Fruit fly (Drosophila melanogaster) whole organism, embryonic: ENCODE results near the gene CG3862.

Source experiments
- Awh ChIP-seq: fragments of 200-800 bp; sonication (Bioruptor generic); IDR thresholded peaks from 2 replicates; pipeline ENCODE4, ENCODE4 v1.3.6; 2022; ENCODE audit warnings: missing biosample characterization, missing genetic modification characterization
- B-H2 ChIP-seq: fragments of 200-800 bp; sonication (Bioruptor generic); optimal IDR thresholded peaks from 2 replicates; lab custom pipeline; 2018; ENCODE audit warnings: missing biosample characterization, mild to moderate bottlenecking, missing genetic modification characterization
- BEAF-32 ChIP-seq: fragments of 200-800 bp; sonication (Bioruptor generic); optimal IDR thresholded peaks from 3 replicates; lab custom pipeline; 2017; ENCODE audit warnings: missing biosample characterization, missing genetic modification characterization, mild to moderate bottlenecking, moderate library complexity, missing genetic modification reagents
- CG10366 ChIP-seq: fragments of 200-800 bp; sonication (Bioruptor generic); IDR thresholded peaks from 2 replicates; pipeline ENCODE4 v1.3.6; 2022; ENCODE audit warnings: missing biosample characterization, missing genetic modification characterization
- CG15479 ChIP-seq: fragments of 200-800 bp; sonication (Bioruptor generic); optimal IDR thresholded peaks from 3 replicates; lab custom pipeline; 2019; ENCODE audit warnings: missing biosample characterization, mild to moderate bottlenecking, missing genetic modification characterization, moderate library complexity
- CG1832 ChIP-seq: fragments of 200-800 bp; sonication (Bioruptor generic); optimal IDR thresholded peaks from 2 replicates; lab custom pipeline; 2017; ENCODE audit warnings: missing biosample characterization, mild to moderate bottlenecking, missing genetic modification characterization, inconsistent platforms
- CG31224 ChIP-seq: fragments of 200-800 bp; sonication (Bioruptor generic); IDR thresholded peaks from 2 replicates; pipeline ENCODE4 v1.3.6; 2022; ENCODE audit warnings: missing biosample characterization, missing genetic modification characterization
- CG33213 ChIP-seq: fragments of 200-800 bp; sonication (Bioruptor generic); optimal IDR thresholded peaks from 3 replicates; lab custom pipeline; 2016; ENCODE audit warnings: missing biosample characterization, missing genetic modification characterization
- CG34422 ChIP-seq: fragments of 200-800 bp; sonication (Bioruptor generic); IDR thresholded peaks from 3 replicates; pipeline ENCODE4 v1.3.6; 2022; ENCODE audit warnings: missing biosample characterization, missing genetic modification characterization
- CG4617 ChIP-seq: fragments of 200-800 bp; sonication (Bioruptor generic); optimal IDR thresholded peaks from 3 replicates; lab custom pipeline; 2016; ENCODE audit warnings: missing biosample characterization, missing genetic modification characterization, borderline replicate concordance
- CG6654 ChIP-seq: fragments of 200-800 bp; sonication (Bioruptor generic); optimal IDR thresholded peaks from 2 replicates; lab custom pipeline; 2017; ENCODE audit warnings: missing biosample characterization, mild to moderate bottlenecking, missing genetic modification characterization
- CG6791 ChIP-seq: fragments of 200-800 bp; sonication (Bioruptor generic); IDR thresholded peaks from 3 replicates; pipeline ENCODE4 v1.3.6; 2022; ENCODE audit warnings: missing biosample characterization, missing genetic modification characterization; ENCODE audit not compliant: partially characterized antibody
- CG8089 ChIP-seq: fragments of 200-800 bp; sonication (Bioruptor generic); optimal IDR thresholded peaks from 3 replicates; lab custom pipeline; 2016; ENCODE audit warnings: missing biosample characterization, missing genetic modification characterization
- CG8944 ChIP-seq: fragments of 200-800 bp; sonication (Bioruptor generic); optimal IDR thresholded peaks from 3 replicates; lab custom pipeline; 2016; ENCODE audit warnings: missing biosample characterization, missing genetic modification characterization
- CrebB ChIP-seq: fragments of 200-800 bp; sonication (Bioruptor generic); optimal IDR thresholded peaks from 3 replicates; lab custom pipeline; 2018; ENCODE audit warnings: missing biosample characterization, mild to moderate bottlenecking, missing genetic modification characterization
- Dp ChIP-seq: fragments of 200-800 bp; sonication (Bioruptor generic); optimal IDR thresholded peaks from 2 replicates; lab custom pipeline; 2018; ENCODE audit warnings: missing biosample characterization, mild to moderate bottlenecking, missing genetic modification characterization, moderate library complexity
- Hand ChIP-seq: fragments of 200-800 bp; sonication (Bioruptor generic); optimal IDR thresholded peaks from 2 replicates; lab custom pipeline; 2017; ENCODE audit warnings: mild to moderate bottlenecking, missing biosample characterization, missing genetic modification reagents, missing genetic modification characterization
- HmgZ ChIP-seq: fragments of 200-800 bp; sonication (Bioruptor generic); optimal IDR thresholded peaks from 2 replicates; lab custom pipeline; 2018; ENCODE audit warnings: missing biosample characterization, mild to moderate bottlenecking, missing genetic modification characterization
- Lhr ChIP-seq: fragments of 200-800 bp; sonication (Bioruptor generic); optimal IDR thresholded peaks from 3 replicates; lab custom pipeline; 2017; ENCODE audit warnings: mild to moderate bottlenecking, missing biosample characterization, missing genetic modification reagents, missing genetic modification characterization
- Mrtf ChIP-seq: fragments of 200-800 bp; sonication (Bioruptor generic); IDR thresholded peaks from 3 replicates; pipeline ENCODE4 v1.3.6; 2022; ENCODE audit warnings: missing biosample characterization, missing genetic modification characterization
- Optix ChIP-seq: fragments of 200-800 bp; sonication (Bioruptor generic); IDR thresholded peaks from 3 replicates; pipeline ENCODE4 v1.3.6; 2022; ENCODE audit warnings: missing biosample characterization, missing genetic modification characterization
- Ptx1 ChIP-seq: fragments of 200-800 bp; sonication (Bioruptor generic); IDR thresholded peaks from 2 replicates; pipeline ENCODE4 v1.3.6; 2022; ENCODE audit warnings: missing biosample characterization, missing genetic modification characterization
- Rfx ChIP-seq: fragments of 200-800 bp; sonication (Bioruptor generic); IDR thresholded peaks from 2 replicates; pipeline ENCODE4 v1.3.6; 2022; ENCODE audit warnings: missing biosample characterization, missing genetic modification characterization
- Sox102F ChIP-seq: fragments of 200-800 bp; sonication (Bioruptor generic); optimal IDR thresholded peaks from 2 replicates; lab custom pipeline; 2018; ENCODE audit warnings: missing biosample characterization, mild to moderate bottlenecking, missing genetic modification characterization, moderate library complexity
- Sry-β ChIP-seq: fragments of 200-800 bp; sonication (Bioruptor generic); optimal IDR thresholded peaks from 2 replicates; lab custom pipeline; 2018; ENCODE audit warnings: missing biosample characterization, mild to moderate bottlenecking, missing genetic modification characterization, moderate library complexity
- bigmax ChIP-seq: fragments of 200-800 bp; sonication (Bioruptor generic); optimal IDR thresholded peaks from 2 replicates; lab custom pipeline; 2018; ENCODE audit warnings: missing biosample characterization, mild to moderate bottlenecking, missing genetic modification characterization
- bowl ChIP-seq: fragments of 200-800 bp; sonication (Bioruptor generic); IDR thresholded peaks from 2 replicates; pipeline ENCODE4 v1.3.6; 2022; ENCODE audit warnings: missing biosample characterization, missing genetic modification characterization
- ci ChIP-seq: fragments of 200-800 bp; sonication (Bioruptor generic); IDR thresholded peaks from 3 replicates; pipeline ENCODE4 v1.3.6; 2022; ENCODE audit warnings: missing biosample characterization, missing genetic modification characterization
- corto ChIP-seq: fragments of 200-800 bp; sonication (Bioruptor generic); optimal IDR thresholded peaks from 2 replicates; lab custom pipeline; 2016; ENCODE audit warnings: missing biosample characterization, mild to moderate bottlenecking, missing genetic modification characterization, moderate library complexity
- dysf ChIP-seq: fragments of 200-800 bp; sonication (Bioruptor generic); IDR thresholded peaks from 3 replicates; pipeline ENCODE4 v1.3.6; 2022; ENCODE audit warnings: missing biosample characterization, missing genetic modification characterization
- exex ChIP-seq: fragments of 200-800 bp; sonication (Bioruptor generic); optimal IDR thresholded peaks from 4 replicates; lab custom pipeline; 2018; ENCODE audit warnings: missing biosample characterization, mild to moderate bottlenecking, missing genetic modification characterization, moderate library complexity
- fd3F ChIP-seq: fragments of 200-800 bp; sonication (Bioruptor generic); optimal IDR thresholded peaks from 2 replicates; lab custom pipeline; 2018; ENCODE audit warnings: missing biosample characterization, mild to moderate bottlenecking, missing genetic modification characterization, moderate library complexity
- fd64A ChIP-seq: fragments of 200-800 bp; sonication (Bioruptor generic); optimal IDR thresholded peaks from 3 replicates; lab custom pipeline; 2018; ENCODE audit warnings: missing biosample characterization, mild to moderate bottlenecking, missing genetic modification characterization
- hth ChIP-seq: fragments of >200 bp; optimal IDR thresholded peaks from 2 replicates; lab custom pipeline; 2017; ENCODE audit warnings: inconsistent platforms
- jing ChIP-seq: fragments of 200-800 bp; sonication (Bioruptor generic); optimal IDR thresholded peaks from 2 replicates; lab custom pipeline; 2018; ENCODE audit warnings: missing biosample characterization, mild to moderate bottlenecking, missing genetic modification characterization
- knrl ChIP-seq: fragments of 200-800 bp; sonication (Bioruptor generic); IDR thresholded peaks from 3 replicates; pipeline ENCODE4 v1.3.6; 2022; ENCODE audit warnings: missing biosample characterization, missing genetic modification characterization; ENCODE audit not compliant: partially characterized antibody
- lola ChIP-seq, 3 experiments: fragments of >200 bp in 2 of 3; fragments of 200-800 bp in 1 of 3; sonication (Bioruptor generic) in 1 of 3; optimal IDR thresholded peaks; 2 replicates each; lab custom pipeline; 2017 to 2019; ENCODE audit warnings: missing biosample characterization in 3 of 3, missing genetic modification characterization in 3 of 3, mild to moderate bottlenecking in 1 of 3, moderate library complexity in 1 of 3
- nerfin-1 ChIP-seq: fragments of 200-800 bp; sonication (Bioruptor generic); optimal IDR thresholded peaks from 3 replicates; lab custom pipeline; 2019; ENCODE audit warnings: missing biosample characterization, mild to moderate bottlenecking, missing genetic modification characterization, moderate library complexity
- odd ChIP-seq: fragments of 200-800 bp; sonication (Bioruptor generic); optimal IDR thresholded peaks from 2 replicates; lab custom pipeline; 2017; ENCODE audit warnings: missing biosample characterization, mild to moderate bottlenecking, missing genetic modification characterization
- peb ChIP-seq: fragments of 200-800 bp; sonication (Bioruptor generic); IDR thresholded peaks from 2 replicates; pipeline ENCODE4 v1.3.6; 2022; ENCODE audit warnings: missing biosample characterization, missing genetic modification characterization
- pita ChIP-seq: fragments of 200-800 bp; sonication (Bioruptor generic); optimal IDR thresholded peaks from 2 replicates; lab custom pipeline; 2017; ENCODE audit warnings: missing biosample characterization, mild to moderate bottlenecking, missing genetic modification characterization
- prd ChIP-seq, 3 experiments: fragments of >200 bp in 2 of 3; fragments of 200-800 bp in 1 of 3; sonication (Bioruptor generic) in 1 of 3; optimal IDR thresholded peaks in 2 of 3; IDR thresholded peaks in 1 of 3; 2 replicates in 2 of 3; 3 replicates in 1 of 3; pipeline versions ENCODE4 v1.3.6 to Lab custom; 2017 to 2022; ENCODE audit warnings: missing biosample characterization in 1 of 3, missing genetic modification characterization in 1 of 3
- run ChIP-seq: fragments of 200-800 bp; sonication (Bioruptor generic); optimal IDR thresholded peaks from 3 replicates; lab custom pipeline; 2018; ENCODE audit warnings: missing biosample characterization, mild to moderate bottlenecking, missing genetic modification characterization
- sim ChIP-seq: fragments of 200-800 bp; sonication (Bioruptor generic); IDR thresholded peaks from 2 replicates; pipeline ENCODE4 v1.3.6; 2022; ENCODE audit warnings: missing biosample characterization, missing genetic modification characterization
- tgo ChIP-seq: fragments of 200-800 bp; sonication (Bioruptor generic); IDR thresholded peaks from 3 replicates; pipeline ENCODE4 v1.3.6; 2022; ENCODE audit warnings: missing biosample characterization, missing genetic modification characterization
- unc-4 ChIP-seq: fragments of 200-800 bp; sonication (Bioruptor generic); IDR thresholded peaks from 2 replicates; pipeline ENCODE4 v1.3.6; 2022; ENCODE audit warnings: missing biosample characterization, missing genetic modification characterization; ENCODE audit not compliant: partially characterized antibody
- usp ChIP-seq: fragments of >200 bp; optimal IDR thresholded peaks from 2 replicates; lab custom pipeline; 2017; ENCODE audit warnings: missing biosample characterization, missing genetic modification characterization
- wek ChIP-seq: fragments of 200-800 bp; sonication (Bioruptor generic); optimal IDR thresholded peaks from 3 replicates; lab custom pipeline; 2018; ENCODE audit warnings: missing biosample characterization, mild to moderate bottlenecking, missing genetic modification characterization, moderate library complexity

CG3862 gene

DNA sequence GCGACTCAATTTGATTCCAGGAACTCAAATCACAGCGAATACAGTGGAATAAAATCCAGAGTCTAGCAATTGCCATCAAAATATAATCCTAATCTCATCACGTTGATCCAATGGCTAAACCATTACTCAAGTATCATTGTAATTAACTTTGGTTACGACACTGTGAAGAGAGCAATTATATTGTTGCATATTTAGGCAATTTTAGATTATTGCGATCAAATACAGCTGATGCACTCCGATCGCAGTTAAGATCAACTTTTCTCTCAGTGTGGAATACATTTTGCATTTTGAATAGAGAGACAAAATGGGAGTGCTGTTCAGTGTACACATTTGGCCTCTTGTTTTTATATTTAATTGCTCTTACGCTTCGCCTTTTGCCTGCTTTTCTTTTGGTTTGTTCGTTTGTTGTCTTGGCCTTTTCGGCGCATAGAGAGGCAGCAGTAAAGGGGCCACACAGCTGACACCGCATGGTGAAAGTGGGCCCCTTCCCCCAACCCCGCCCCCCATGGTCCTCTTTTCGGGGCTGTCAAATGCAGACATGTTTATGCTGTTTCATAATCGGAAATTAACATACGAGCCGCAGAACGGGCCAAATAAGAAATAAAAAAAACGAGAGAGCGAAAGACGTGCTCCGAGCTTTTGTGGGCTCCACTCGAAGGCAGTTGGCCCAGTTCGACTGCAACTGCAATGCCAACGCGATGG lies 20.7 kb upstream of the CG3862 start (continued):
- no peak for TF ChIP-seq pita (GFP tag; lab: Kevin White, UChicago)
- peak; percentile 22 for TF ChIP-seq CG6654 (GFP tag; lab: Kevin White, UChicago)
- no peak for TF ChIP-seq CG10366 (GFP tag; lab: Robert Waterston, UW)
- no peak for TF ChIP-seq CG1832 (GFP tag; lab: Kevin White, UChicago)
- TF ChIP-seq CG6791 (GFP tag; lab: Robert Waterston, UW): no peak
- no peak for TF ChIP-seq Lhr
- peak; percentile 61 for TF ChIP-seq jing (GFP tag; lab: Kevin White, UChicago)
- peak; percentile 8 for TF ChIP-seq corto (GFP tag; lab: Kevin White, UChicago)
- no peak for TF ChIP-seq hth (lab: Kevin White, UChicago)
- no peak for TF ChIP-seq bigmax (GFP tag; lab: Kevin White, UChicago)
- TF ChIP-seq CrebB: no peak
- no peak for TF ChIP-seq unc-4
- TF ChIP-seq usp: no peak
- TF ChIP-seq CG31224: no peak
- TF ChIP-seq Mrtf (GFP tag; lab: Robert Waterston, UW): no peak
- no peak for TF ChIP-seq peb (GFP tag; lab: Robert Waterston, UW)
- TF ChIP-seq nerfin-1: peak; percentile 43
- TF ChIP-seq Awh: 0 out of 2 replicates have a peak, but pooled peaks have one; percentile 47
- TF ChIP-seq CG34422 (GFP tag; lab: Robert Waterston, UW): peak; percentile 8; the same call in 1 of the 3 replicates
- peak; percentile 38 for TF ChIP-seq run (tag; lab: Kevin White, UChicago)
- peak; percentile 39 for TF ChIP-seq CG33213 (GFP tag; lab: Kevin White, UChicago)
- no peak for TF ChIP-seq CG4617 (GFP tag; lab: Kevin White, UChicago)
- no peak for TF ChIP-seq prd (optimal IDR thresholded peaks at IDR 0.05; lab: Kevin White, UChicago)
- TF ChIP-seq prd (GFP tag; IDR thresholded peaks at IDR 0.05; lab: Robert Waterston, UW): peak; percentile 62; the same call in 2 of the 3 replicates
- TF ChIP-seq sim: no peak
- TF ChIP-seq Dp: no peak
- no peak for TF ChIP-seq BEAF-32 (GFP tag; lab: Kevin White, UChicago)
- no peak for TF ChIP-seq fd64A (GFP tag; lab: Kevin White, UChicago)
- no peak for TF ChIP-seq B-H2 (GFP tag; lab: Kevin White, UChicago)
- peak; percentile 29 for TF ChIP-seq odd (GFP tag; lab: Kevin White, UChicago)
- TF ChIP-seq Hand (GFP tag; lab: Kevin White, UChicago): no peak
- no peak for TF ChIP-seq knrl (GFP tag; lab: Robert Waterston, UW)
- no peak for TF ChIP-seq Sry-β (GFP tag; lab: Kevin White, UChicago)
- peak; percentile 44; the same call in 2 of the 3 replicates for TF ChIP-seq ci (GFP tag; lab: Robert Waterston, UW)
- TF ChIP-seq Sox102F: peak; percentile 85
- TF ChIP-seq Ptx1 (GFP tag; lab: Robert Waterston, UW): peak; percentile 71
- TF ChIP-seq bowl (GFP tag; lab: Robert Waterston, UW): no peak
- TF ChIP-seq CG8089 (GFP tag; lab: Kevin White, UChicago): peak; percentile 52
- no peak for TF ChIP-seq CG15479 (GFP tag; lab: Kevin White, UChicago)
- TF ChIP-seq lola (GFP tag; optimal IDR thresholded peaks at IDR 0.05; lab: Kevin White, UChicago): peak in 1 of 3 experiments; percentile 19
- no peak for TF ChIP-seq fd3F (GFP tag; lab: Kevin White, UChicago)
- TF ChIP-seq wek (GFP tag; lab: Kevin White, UChicago): peak; percentile 40
- TF ChIP-seq CG8944 (GFP tag; lab: Kevin White, UChicago): no peak
- no peak for TF ChIP-seq HmgZ
- peak; percentile 54; the same call in 1 of the 3 replicates for TF ChIP-seq Optix
- TF ChIP-seq exex (tag; lab: Kevin White, UChicago): no peak
- peak; percentile 43; the same call in 1 of the 2 replicates for TF ChIP-seq Rfx (GFP tag; lab: Robert Waterston, UW)
- peak; percentile 40; the same call in 1 of the 3 replicates for TF ChIP-seq tgo (GFP tag; lab: Robert Waterston, UW)
- TF ChIP-seq dysf (GFP tag; lab: Robert Waterston, UW): peak; percentile 43; the same call in 1 of the 3 replicates
